Worm (Caenorhabditis elegans): ENCODE measurements around the gene Y39A1A.16.

The Y39A1A.16 gene

DNA sequence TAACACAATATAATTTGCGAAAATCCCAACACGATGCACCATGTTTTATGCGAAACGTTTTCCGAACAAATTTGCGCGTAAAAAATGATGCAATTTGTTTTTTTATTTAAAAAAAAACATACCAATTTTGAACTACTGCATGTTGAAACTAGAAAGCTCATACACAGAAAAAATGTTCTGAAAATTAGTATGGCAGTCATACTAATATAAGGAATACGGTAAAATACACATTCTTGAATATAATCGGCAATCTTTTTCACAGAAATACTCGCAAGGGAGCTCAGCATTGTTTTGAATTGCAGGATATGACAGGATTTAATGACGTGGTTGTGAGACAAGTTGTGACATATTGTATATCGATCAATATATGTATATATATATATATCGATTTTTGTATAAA lies at the start of gene Y39A1A.16:
Gene Y39A1A.16, plus strand, starts transcription at position 301 of the 400 bp plus-strand sequence.
- TF ChIP-seq ceh-39 (tag; optimal IDR thresholded peaks at IDR 0.05) (no peak), cnd-1 (tag; optimal IDR thresholded peaks at IDR 0.05) (no peak)

ce11 chrIII:10629795-10630194 lies 49.3 kb upstream of the Y39A1A.16 start:
- TF ChIP-seq zip-8 (tag; optimal IDR thresholded peaks at IDR 0.05) (no peak), ceh-43 (GFP tag; optimal IDR thresholded peaks at IDR 0.05) (no peak), ztf-11 (tag; optimal IDR thresholded peaks at IDR 0.05) (no peak), unc-120 (tag; optimal IDR thresholded peaks at IDR 0.05; ENCODE audit: poor library complexity, severe bottlenecking) (no peak), flh-1 (GFP tag; optimal IDR thresholded peaks at IDR 0.05) (no peak), lin-32 (GFP tag; optimal IDR thresholded peaks at IDR 0.05) (no peak), sem-2 (GFP tag; optimal IDR thresholded peaks at IDR 0.05) (no peak), nhr-28 (tag; optimal IDR thresholded peaks at IDR 0.05) (no peak)

DNA sequence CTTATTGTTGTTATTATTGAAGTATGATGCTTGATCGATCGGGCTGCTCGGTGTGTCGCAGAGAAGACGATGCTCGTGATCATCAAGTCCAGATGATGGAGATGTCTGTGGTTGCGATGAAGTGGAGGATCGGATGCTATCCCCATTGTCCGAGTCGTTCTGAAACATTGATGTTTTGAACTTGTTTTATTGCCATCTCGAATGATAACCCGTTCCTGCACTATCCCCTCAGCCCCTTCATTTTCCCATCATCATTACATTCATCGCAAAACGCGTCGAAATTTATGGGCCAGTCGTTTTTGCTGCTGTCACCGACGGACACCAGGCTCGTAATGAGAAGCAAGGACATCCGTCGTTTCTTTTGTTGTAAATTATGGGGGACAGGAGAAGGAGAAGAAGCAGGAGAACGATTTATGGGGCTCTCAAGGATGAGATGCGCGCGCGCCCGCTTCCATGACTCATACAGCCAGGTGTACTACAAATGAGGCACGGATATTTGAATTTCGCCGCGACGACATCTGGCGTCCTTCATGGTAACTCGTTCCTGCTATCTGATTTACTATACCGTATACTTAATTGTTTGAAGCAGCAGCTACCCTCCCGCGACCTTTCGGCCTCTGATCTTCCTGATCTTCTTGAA lies 47.1 kb upstream of the Y39A1A.16 start:
- TF ChIP-seq lsy-2 (tag; optimal IDR thresholded peaks at IDR 0.05) = no peak
- no peak for TF ChIP-seq ceh-39 (tag; optimal IDR thresholded peaks at IDR 0.05)
- TF ChIP-seq nhr-237 (tag; optimal IDR thresholded peaks at IDR 0.05) = no peak
- TF ChIP-seq unc-62 (GFP tag; optimal IDR thresholded peaks at IDR 0.05) = no peak
- no peak for TF ChIP-seq mep-1 (tag; optimal IDR thresholded peaks at IDR 0.05)
- TF ChIP-seq bed-3 (GFP tag; optimal IDR thresholded peaks at IDR 0.05) = no peak
- TF ChIP-seq nhr-12 (tag; optimal IDR thresholded peaks at IDR 0.05) = no peak
- TF ChIP-seq ztf-11 (tag; optimal IDR thresholded peaks at IDR 0.05) = no peak
- no peak for TF ChIP-seq zip-8 (tag; optimal IDR thresholded peaks at IDR 0.05)
- TF ChIP-seq cnd-1 (tag; optimal IDR thresholded peaks at IDR 0.05) = no peak
- no peak for TF ChIP-seq mls-2 (tag; optimal IDR thresholded peaks at IDR 0.05)

DNA sequence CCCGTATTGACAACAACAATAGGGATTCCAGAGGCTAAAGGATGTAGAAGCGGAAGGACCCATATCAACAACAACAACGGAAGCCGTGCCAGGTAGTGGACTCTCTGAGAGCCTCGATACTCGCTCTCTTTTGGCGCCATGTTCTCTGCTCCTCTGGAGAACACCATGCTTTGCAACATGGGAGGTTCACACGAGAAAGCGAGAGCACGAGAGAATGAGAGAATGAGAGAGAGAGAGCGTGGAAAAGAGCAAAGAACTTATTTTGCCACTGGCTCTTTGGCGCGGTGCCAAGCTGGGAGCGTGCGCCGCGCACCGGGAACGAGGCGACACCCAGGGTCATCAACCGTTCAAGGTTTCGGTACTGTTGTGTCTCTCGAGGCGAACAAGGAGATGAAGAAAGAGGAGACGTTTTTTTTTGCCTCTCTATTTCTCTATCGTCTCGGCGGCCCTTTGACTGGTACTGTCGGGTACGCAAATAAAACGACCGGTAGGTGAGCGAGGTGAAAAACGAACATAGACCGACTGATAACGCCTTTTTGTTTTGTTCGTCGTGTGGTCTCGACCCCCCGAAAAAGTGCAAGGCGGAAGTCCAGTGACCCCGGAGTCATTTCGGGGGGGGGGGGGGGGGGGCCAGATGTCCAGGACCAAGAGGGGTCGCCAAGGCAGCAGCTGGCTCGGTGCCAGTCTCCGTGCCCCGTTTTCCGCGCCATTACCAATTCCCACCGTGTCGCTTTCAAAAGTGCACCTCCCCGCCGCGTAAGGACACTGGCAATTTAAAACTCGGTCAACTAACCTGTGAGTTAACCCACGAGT lies 46.3 kb upstream of the Y39A1A.16 start, which contains the start of gene Y39A1A.10:
Gene Y39A1A.10, plus strand, starts transcription at position 139 of the 813 bp plus-strand sequence.
- TF ChIP-seq sptf-1 (tag; optimal IDR thresholded peaks at IDR 0.05) (peak; percentile 25), unc-62 (GFP tag; optimal IDR thresholded peaks at IDR 0.05) (no peak), mls-2 (tag; optimal IDR thresholded peaks at IDR 0.05) (peak; percentile 25)

DNA sequence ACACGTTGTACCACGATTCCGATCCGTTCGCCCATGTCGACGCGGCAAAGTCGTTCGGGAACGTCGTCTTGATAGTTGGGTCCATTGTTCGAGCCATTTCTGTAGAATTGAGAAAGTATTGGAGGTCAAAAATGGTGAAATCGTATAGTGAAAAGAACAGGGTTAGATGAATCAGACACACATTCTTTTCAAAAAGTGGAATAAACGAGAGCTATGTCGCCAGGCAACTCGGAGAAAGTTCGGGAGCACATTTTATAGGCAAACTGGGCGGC lies 45.7 kb upstream of the Y39A1A.16 start, which contains the start of gene Y39A1A.9:
Gene Y39A1A.9, minus strand, starts transcription at position 99 of the 272 bp plus-strand sequence.
- TF ChIP-seq sptf-1 (tag; optimal IDR thresholded peaks at IDR 0.05) (no peak), ceh-39 (tag; optimal IDR thresholded peaks at IDR 0.05) (no peak), lsy-2 (tag; optimal IDR thresholded peaks at IDR 0.05) (no peak), sem-2 (GFP tag; optimal IDR thresholded peaks at IDR 0.05) (no peak), blmp-1 (tag; optimal IDR thresholded peaks at IDR 0.05) (no peak), mls-2 (tag; optimal IDR thresholded peaks at IDR 0.05) (no peak), bed-3 (GFP tag; optimal IDR thresholded peaks at IDR 0.05) (no peak), zip-8 (tag; optimal IDR thresholded peaks at IDR 0.05) (no peak), nhr-28 (tag; optimal IDR thresholded peaks at IDR 0.05) (no peak), nhr-12 (tag; optimal IDR thresholded peaks at IDR 0.05) (no peak)

DNA sequence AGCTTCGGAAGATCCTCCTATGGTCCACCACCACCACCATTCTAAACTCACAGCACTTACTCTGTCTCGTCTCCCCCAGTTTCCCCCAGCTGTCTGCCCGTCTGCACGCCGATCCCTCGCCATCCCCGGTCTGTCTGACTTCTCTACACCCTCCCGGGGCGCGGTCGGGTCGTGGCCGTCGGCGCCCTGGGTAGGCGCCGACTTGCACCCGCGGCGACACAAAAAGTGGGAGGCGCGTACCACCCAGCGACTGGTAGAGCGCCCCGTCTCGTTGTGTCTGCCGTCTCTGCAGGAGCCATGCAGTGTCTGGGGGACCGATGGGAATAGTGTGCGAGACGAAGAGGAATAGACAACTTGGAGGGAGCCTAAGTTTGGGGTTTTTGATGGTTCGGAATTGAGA lies 45.0 kb upstream of the Y39A1A.16 start:
- TF ChIP-seq nhr-237 (tag; optimal IDR thresholded peaks at IDR 0.05) (peak; percentile 56), M03D4.4 (tag; optimal IDR thresholded peaks at IDR 0.05) (peak; percentile 33), lsy-2 (tag; optimal IDR thresholded peaks at IDR 0.05) (peak; percentile 55), lin-13 (tag; optimal IDR thresholded peaks at IDR 0.05) (peak; percentile 22), mls-2 (tag; optimal IDR thresholded peaks at IDR 0.05) (no peak), zip-8 (tag; optimal IDR thresholded peaks at IDR 0.05) (no peak), drap-1 (GFP tag; optimal IDR thresholded peaks at IDR 0.05) (peak; percentile 52), lin-32 (GFP tag; optimal IDR thresholded peaks at IDR 0.05) (no peak), nhr-2 (tag; optimal IDR thresholded peaks at IDR 0.05) (peak; percentile 77), hlh-1 (tag; optimal IDR thresholded peaks at IDR 0.05) (peak; percentile 38), blmp-1 (tag; optimal IDR thresholded peaks at IDR 0.05) (no peak), nhr-76 (tag; optimal IDR thresholded peaks at IDR 0.05) (no peak), bed-3 (GFP tag; optimal IDR thresholded peaks at IDR 0.05) (peak; percentile 16), sptf-1 (tag; optimal IDR thresholded peaks at IDR 0.05) (peak; percentile 77), ceh-39 (tag; optimal IDR thresholded peaks at IDR 0.05) (no peak), flh-1 (GFP tag; optimal IDR thresholded peaks at IDR 0.05) (peak; percentile 50), ham-2 (GFP tag; optimal IDR thresholded peaks at IDR 0.05) (no peak), pha-4 (tag; optimal IDR thresholded peaks at IDR 0.05) (peak; percentile 47), ces-1 (GFP tag; optimal IDR thresholded peaks at IDR 0.05) (peak; percentile 69), unc-120 (tag; optimal IDR thresholded peaks at IDR 0.05; ENCODE audit: poor library complexity, severe bottlenecking) (peak; percentile 35), unc-62 (GFP tag; optimal IDR thresholded peaks at IDR 0.05) (peak; percentile 16), mep-1 (tag; optimal IDR thresholded peaks at IDR 0.05) (peak; percentile 68)

All from whole organism, mixed stage, embryonic.